Fruit fly (Drosophila melanogaster) whole organism, pupa: ENCODE measurements around the gene Sur-8.

Experiments used
- CG13204 ChIP-seq: fragments of 200-800 bp; sonication (Bioruptor generic); optimal IDR thresholded peaks from 2 replicates; lab custom pipeline; 2018; ENCODE audit warnings: missing biosample characterization, mild to moderate bottlenecking, missing genetic modification characterization, moderate library complexity
- CG14655 ChIP-seq: fragments of 200-800 bp; sonication (Bioruptor generic); optimal IDR thresholded peaks from 3 replicates; lab custom pipeline; 2017; ENCODE audit warnings: mild to moderate bottlenecking, missing biosample characterization, missing genetic modification reagents, missing genetic modification characterization
- CG32121 ChIP-seq: fragments of 200-800 bp; sonication (Bioruptor generic); IDR thresholded peaks from 2 replicates; pipeline ENCODE4 v1.3.6; 2022; ENCODE audit warnings: missing biosample characterization, missing genetic modification characterization
- CG34367 ChIP-seq: fragments of 200-800 bp; sonication (Bioruptor generic); optimal IDR thresholded peaks from 2 replicates; lab custom pipeline; 2018; ENCODE audit warnings: missing biosample characterization, mild to moderate bottlenecking, missing genetic modification characterization
- CG8159 ChIP-seq: fragments of 200-800 bp; sonication (Bioruptor generic); optimal IDR thresholded peaks from 3 replicates; lab custom pipeline; 2018; ENCODE audit warnings: missing biosample characterization, mild to moderate bottlenecking, missing genetic modification characterization, moderate library complexity
- Ets98B ChIP-seq: fragments of 200-800 bp; sonication (Bioruptor generic); IDR thresholded peaks from 2 replicates; pipeline ENCODE4 v1.3.6; 2022; ENCODE audit warnings: missing biosample characterization, missing genetic modification characterization
- fd96Ca ChIP-seq: fragments of 200-800 bp; sonication (Bioruptor generic); IDR thresholded peaks from 3 replicates; pipeline ENCODE4 v1.3.6; 2022; ENCODE audit warnings: missing biosample characterization, missing genetic modification characterization
- rn ChIP-seq: fragments of 200-800 bp; sonication (Bioruptor generic); IDR thresholded peaks from 2 replicates; pipeline ENCODE4 v1.3.6; 2022; ENCODE audit warnings: missing biosample characterization, missing genetic modification characterization

DNA sequence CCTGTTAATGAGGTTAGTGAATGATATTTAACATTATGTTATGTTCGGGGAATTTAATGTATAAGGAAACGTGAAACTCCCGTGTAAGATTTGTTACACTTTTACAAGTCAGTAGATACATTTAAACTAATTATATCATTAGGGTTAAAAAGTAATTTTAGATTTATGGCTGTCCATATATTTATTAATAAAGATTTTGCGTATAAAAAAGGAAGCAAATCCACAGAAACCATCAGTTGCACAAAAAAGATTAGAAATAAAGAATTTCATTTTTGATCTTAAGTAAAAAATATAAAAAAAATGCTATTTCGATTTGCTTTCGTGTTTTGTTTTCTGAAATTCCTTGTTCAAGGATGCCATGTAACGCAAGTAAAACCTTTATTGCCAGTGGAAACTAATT, 18.0 kb upstream of the Sur-8 start, which contains the start of gene CG42835:
- TF ChIP-seq CG13204 (no peak), Ets98B (GFP tag; lab: Robert Waterston, UW) (no peak), CG32121 (GFP tag; lab: Robert Waterston, UW) (no peak), CG34367 (tag; lab: Kevin White, UChicago) (no peak), CG14655 (GFP tag; lab: Kevin White, UChicago) (no peak), rn (no peak), CG8159 (tag; lab: Kevin White, UChicago) (no peak), fd96Ca (GFP tag; lab: Robert Waterston, UW) (no peak)
